Fruit fly (Drosophila melanogaster): ENCODE measurements around the gene CG12239.

The CG12239 gene

dm6 chrX:5754837-5755828 is 36.8 kb upstream of the CG12239 start, which contains the start of the genes lin-52 and CG15771 (continued):
- peak; percentile 95 for TF ChIP-seq lz (GFP tag; optimal IDR thresholded peaks at IDR 0.05)
- peak; percentile 94 for TF ChIP-seq Sox102F (GFP tag; optimal IDR thresholded peaks at IDR 0.05)
- peak; percentile 95 for TF ChIP-seq net (GFP tag; optimal IDR thresholded peaks at IDR 0.05)
- TF ChIP-seq Eip75B (GFP tag; optimal IDR thresholded peaks at IDR 0.05), result peak; percentile 94
- peak; percentile 91 for TF ChIP-seq vri (GFP tag; optimal IDR thresholded peaks at IDR 0.05)
- peak; percentile 98 for TF ChIP-seq CG8119 (GFP tag; IDR thresholded peaks at IDR 0.05)
- peak; percentile 94 for TF ChIP-seq CG3919 (GFP tag; optimal IDR thresholded peaks at IDR 0.05)
- TF ChIP-seq CG1621 (tag; optimal IDR thresholded peaks at IDR 0.05), result peak; percentile 83
- peak; percentile 93 for TF ChIP-seq spab (GFP tag; optimal IDR thresholded peaks at IDR 0.05)
- peak; percentile 92 for TF ChIP-seq cyc (GFP tag; optimal IDR thresholded peaks at IDR 0.05)
- TF ChIP-seq CG11294 (GFP tag; IDR thresholded peaks at IDR 0.05), result peak; percentile 93
- peak; percentile 94 for TF ChIP-seq CG4318 (GFP tag; optimal IDR thresholded peaks at IDR 0.05)
- peak; percentile 88 for TF ChIP-seq CG8319 (GFP tag; optimal IDR thresholded peaks at IDR 0.05)
- TF ChIP-seq eg (GFP tag; IDR thresholded peaks at IDR 0.05), result peak; percentile 95
- peak; percentile 92 for TF ChIP-seq dsx (GFP tag; optimal IDR thresholded peaks at IDR 0.05; ENCODE audit: poor library complexity, severe bottlenecking)
- TF ChIP-seq Met (GFP tag; optimal IDR thresholded peaks at IDR 0.05), result peak; percentile 96
- peak; percentile 96 for TF ChIP-seq CG6792 (GFP tag; optimal IDR thresholded peaks at IDR 0.05)
- peak; percentile 95 for TF ChIP-seq CG10669 (GFP tag; optimal IDR thresholded peaks at IDR 0.05)
- peak; percentile 95 for TF ChIP-seq achi (GFP tag; optimal IDR thresholded peaks at IDR 0.05)
- TF ChIP-seq dac (GFP tag; optimal IDR thresholded peaks at IDR 0.05), result peak; percentile 96
- peak; percentile 98 for TF ChIP-seq Eip78C (GFP tag)
- peak; percentile 95 for TF ChIP-seq CG11762 (GFP tag; optimal IDR thresholded peaks at IDR 0.05; ENCODE audit: insufficient read depth)
- TF ChIP-seq Hr39 (GFP tag; optimal IDR thresholded peaks at IDR 0.05), result peak; percentile 88
- TF ChIP-seq CG6163 (GFP tag; IDR thresholded peaks at IDR 0.05), result peak; percentile 94
- peak; percentile 97 for TF ChIP-seq CG32006 (GFP tag; optimal IDR thresholded peaks at IDR 0.05)
- peak; percentile 93 for TF ChIP-seq Hr4 (GFP tag; optimal IDR thresholded peaks at IDR 0.05)
- peak; percentile 98 for TF ChIP-seq fkh (GFP tag; optimal IDR thresholded peaks at IDR 0.05)
- peak; percentile 93 for TF ChIP-seq topi (GFP tag; optimal IDR thresholded peaks at IDR 0.05)
- peak; percentile 94 for TF ChIP-seq CG8632 (GFP tag; optimal IDR thresholded peaks at IDR 0.05)
- TF ChIP-seq Hr38 (GFP tag; optimal IDR thresholded peaks at IDR 0.05), result peak; percentile 16
- TF ChIP-seq Gug (GFP tag; IDR thresholded peaks at IDR 0.05), result peak; percentile 95
- peak; percentile 96 for TF ChIP-seq pdm3 (GFP tag; optimal IDR thresholded peaks at IDR 0.05)
- TF ChIP-seq CG7368 (GFP tag; optimal IDR thresholded peaks at IDR 0.05), result peak; percentile 91
- peak; percentile 98 for TF ChIP-seq CG15336 (GFP tag; IDR thresholded peaks at IDR 0.05)
- peak; percentile 96 for TF ChIP-seq OdsH (GFP tag; optimal IDR thresholded peaks at IDR 0.05)
- TF ChIP-seq Lpt (GFP tag; optimal IDR thresholded peaks at IDR 0.05), result peak; percentile 94
- TF ChIP-seq salr (GFP tag; optimal IDR thresholded peaks at IDR 0.05), result peak; percentile 83 to 92
- TF ChIP-seq Ets96B (tag; optimal IDR thresholded peaks at IDR 0.05), result peak; percentile 93
- TF ChIP-seq CG6276 (GFP tag; optimal IDR thresholded peaks at IDR 0.05), result peak; percentile 96
- TF ChIP-seq CG31627 (GFP tag; optimal IDR thresholded peaks at IDR 0.05), result peak; percentile 92
- peak; percentile 93 for TF ChIP-seq CG16779 (tag; optimal IDR thresholded peaks at IDR 0.05)
